Worm (Caenorhabditis elegans): ENCODE data around the gene T04G9.6.

T04G9.6 gene

DNA sequence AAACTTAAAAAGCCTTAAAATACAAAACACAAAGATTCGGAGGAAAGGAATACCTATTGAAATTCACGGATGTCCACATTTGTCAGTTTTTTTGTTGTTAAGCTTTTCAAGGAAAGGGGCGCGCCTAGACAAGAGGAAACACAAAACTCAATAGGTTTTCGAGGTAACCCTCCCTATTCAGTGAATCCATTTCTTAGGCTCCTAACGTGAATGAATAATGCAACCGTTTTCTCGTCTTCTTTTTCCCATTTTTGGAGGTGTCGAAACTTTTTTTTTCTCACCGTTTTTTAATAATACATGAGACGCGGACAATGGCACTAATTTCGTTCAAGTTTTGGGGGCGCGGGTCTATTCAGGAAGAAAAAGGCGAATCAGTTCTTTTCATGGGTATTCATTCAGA, 47.8 kb downstream of the T04G9.6 start:
- no peak for TF ChIP-seq tbx-9 (tag; optimal IDR thresholded peaks at IDR 0.05; ENCODE audit: borderline replicate concordance)
- no peak for TF ChIP-seq hlh-26 (GFP tag; conservative IDR thresholded peaks at IDR 0.05)
- no peak for TF ChIP-seq lin-35 (GFP tag; optimal IDR thresholded peaks at IDR 0.05)
- no peak for TF ChIP-seq lsy-27 (tag; optimal IDR thresholded peaks at IDR 0.05; ENCODE audit: borderline replicate concordance, insufficient read depth)
- no peak for TF ChIP-seq sea-2 (GFP tag; IDR thresholded peaks at IDR 0.05)
- TF ChIP-seq ztf-28 (GFP tag; IDR thresholded peaks at IDR 0.05), result no peak
- TF ChIP-seq efl-1 (GFP tag; optimal IDR thresholded peaks at IDR 0.05), result no peak
- no peak for TF ChIP-seq ceh-27 (GFP tag; optimal IDR thresholded peaks at IDR 0.05)
- TF ChIP-seq athp-1 (tag; optimal IDR thresholded peaks at IDR 0.05), result no peak
- no peak for TF ChIP-seq B0035.1 (tag; optimal IDR thresholded peaks at IDR 0.05)
- TF ChIP-seq hmg-20 (GFP tag; IDR thresholded peaks at IDR 0.05), result no peak
- TF ChIP-seq F49E8.2 (tag; optimal IDR thresholded peaks at IDR 0.05; ENCODE audit: insufficient read depth), result no peak
- TF ChIP-seq ztf-26 (tag; optimal IDR thresholded peaks at IDR 0.05), result no peak
- TF ChIP-seq atf-7 (tag; optimal IDR thresholded peaks at IDR 0.05), result no peak
- TF ChIP-seq ama-1 (optimal IDR thresholded peaks at IDR 0.05), result no peak
- no peak for TF ChIP-seq ama-1 (GFP tag; optimal IDR thresholded peaks at IDR 0.05)

DNA sequence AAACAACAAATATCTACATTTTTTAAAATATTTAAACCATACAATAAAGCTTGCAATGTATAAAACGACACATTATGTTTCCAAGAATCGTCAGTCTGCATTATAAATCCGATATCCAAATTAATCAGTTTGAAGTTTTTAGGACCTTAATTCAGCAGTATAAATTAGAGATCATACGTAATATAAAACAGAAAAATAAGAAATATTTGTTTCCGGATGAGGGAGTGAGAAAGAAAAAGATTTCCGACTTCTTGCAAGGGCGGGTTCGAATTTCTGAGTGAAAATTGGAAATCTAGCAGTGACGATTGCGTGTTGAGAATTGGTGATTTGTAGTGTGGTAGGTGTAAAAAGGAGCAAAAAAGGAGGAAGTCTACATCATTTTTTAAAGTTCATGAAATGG, 49.2 kb downstream of the T04G9.6 start, which contains the start of gene npr-19:
TSS of gene npr-19 (minus strand) at position 101 of the 400 bp plus-strand sequence.
- TF ChIP-seq ZK185.1 (tag; optimal IDR thresholded peaks at IDR 0.05; ENCODE audit: poor library complexity, severe bottlenecking), result no peak
- TF ChIP-seq unc-130 (GFP tag; optimal IDR thresholded peaks at IDR 0.05), result no peak
- no peak for TF ChIP-seq bed-1 (GFP tag; IDR thresholded peaks at IDR 0.05)
- TF ChIP-seq K12H6.12 (tag; optimal IDR thresholded peaks at IDR 0.05), result no peak
- TF ChIP-seq mcd-1 (GFP tag; IDR thresholded peaks at IDR 0.05), result no peak
- no peak for TF ChIP-seq madf-8 (GFP tag; conservative IDR thresholded peaks at IDR 0.05)
- no peak for TF ChIP-seq madf-10 (tag; optimal IDR thresholded peaks at IDR 0.05)
- no peak for TF ChIP-seq Y67H2A.10 (GFP tag; conservative IDR thresholded peaks at IDR 0.05)
- no peak for TF ChIP-seq ztf-26 (tag; optimal IDR thresholded peaks at IDR 0.05)

Data from whole organism, young adult.